Worm (Caenorhabditis elegans) whole organism, L4/young adult: ENCODE results near the gene Y82E9BL.18.

Experiments used
- W03F9.2 ChIP-seq: fragments of 150-350 bp; optimal IDR thresholded peaks from 2 replicates; lab custom pipeline; 2014; ENCODE audit warnings: missing biosample characterization, missing genetic modification characterization
- dao-5 ChIP-seq: sonication (generic microtip); optimal IDR thresholded peaks from 2 replicates; lab custom pipeline; 2016; ENCODE audit warnings: missing genotype, missing genetic modification characterization, moderate library complexity, missing compliant biosample characterization
- him-1 ChIP-seq: sonication (generic microtip); optimal IDR thresholded peaks from 2 replicates; lab custom pipeline; 2016; ENCODE audit warnings: missing genotype, missing genetic modification reagents, missing genetic modification characterization, missing compliant biosample characterization

Y82E9BL.18 gene

DNA sequence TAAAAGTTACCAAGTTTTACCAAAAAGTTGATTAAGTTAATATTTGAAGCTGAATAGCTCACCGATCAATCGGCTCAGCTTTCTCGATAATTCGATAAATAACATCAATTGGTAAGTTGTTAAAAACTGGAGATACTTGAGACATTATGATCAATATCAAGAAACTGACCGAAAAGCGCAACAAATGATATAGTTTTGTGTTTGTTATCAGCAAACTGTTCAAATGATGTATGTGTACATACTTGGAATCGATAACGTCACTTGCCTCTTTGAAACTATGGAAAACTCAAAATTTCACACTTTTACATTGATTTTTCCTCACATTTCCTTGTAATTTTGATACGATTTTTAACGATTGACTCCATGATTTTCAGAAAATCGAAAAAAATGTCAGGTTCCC, 11.6 kb upstream of the Y82E9BL.18 start, which contains the start of the genes fbxa-80 and fbxa-19:
fbxa-80 (minus strand) TSS at position 173 of the 400 bp plus-strand sequence.
fbxa-19 (plus strand) TSS at position 364 of the 400 bp plus-strand sequence.
- TF ChIP-seq W03F9.2 (tag; lab: Kevin White, UChicago): no peak
- no peak for TF ChIP-seq dao-5 (tag; lab: Kevin White, UChicago)
- no peak for TF ChIP-seq him-1 (tag; lab: Kevin White, UChicago)

DNA sequence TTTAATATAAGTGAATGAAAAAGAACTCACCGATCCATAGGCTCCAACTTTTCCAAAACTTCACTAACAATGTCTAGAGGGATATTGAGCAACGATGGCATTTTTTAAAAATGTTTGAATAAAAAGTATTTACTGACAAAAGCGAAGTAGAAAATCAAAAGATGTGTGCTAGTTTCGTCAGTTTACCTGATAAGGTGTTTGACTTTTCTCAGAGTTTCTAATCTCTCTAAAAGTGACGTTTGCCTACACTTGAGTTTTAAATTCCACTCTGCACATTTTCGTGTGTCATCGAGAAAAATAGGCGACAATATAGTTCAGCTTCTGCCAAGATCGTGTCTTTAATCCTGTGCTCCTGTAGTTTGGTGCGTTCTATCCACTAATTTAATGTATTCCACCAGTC, 5.0 kb upstream of the Y82E9BL.18 start, which contains the start of gene fbxa-15:
fbxa-15 (minus strand) TSS at position 101 of the 400 bp plus-strand sequence.
- TF ChIP-seq W03F9.2 (tag; lab: Kevin White, UChicago) (no peak), him-1 (tag; lab: Kevin White, UChicago) (no peak), dao-5 (tag; lab: Kevin White, UChicago) (no peak)

DNA sequence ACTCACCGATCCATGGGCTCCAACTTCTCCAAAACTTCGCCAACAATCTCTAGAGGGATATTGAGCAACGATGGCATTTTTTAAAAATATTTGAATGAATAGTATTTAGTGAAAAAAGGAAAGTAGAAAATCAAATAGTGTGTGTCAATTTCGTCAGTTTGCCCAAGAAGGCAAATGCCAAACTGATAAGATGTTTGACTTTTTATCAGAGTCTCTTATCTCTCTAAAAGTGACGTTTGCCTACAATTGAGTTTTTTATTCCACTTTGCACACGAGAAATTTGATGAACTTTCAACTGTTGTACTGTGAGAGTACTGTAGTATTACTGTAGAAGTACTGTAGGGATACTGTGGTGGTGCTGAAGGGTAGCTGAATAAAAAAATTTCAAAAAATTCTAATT, 3.0 kb upstream of the Y82E9BL.18 start:
- TF ChIP-seq him-1 (tag; lab: Kevin White, UChicago): no peak

DNA sequence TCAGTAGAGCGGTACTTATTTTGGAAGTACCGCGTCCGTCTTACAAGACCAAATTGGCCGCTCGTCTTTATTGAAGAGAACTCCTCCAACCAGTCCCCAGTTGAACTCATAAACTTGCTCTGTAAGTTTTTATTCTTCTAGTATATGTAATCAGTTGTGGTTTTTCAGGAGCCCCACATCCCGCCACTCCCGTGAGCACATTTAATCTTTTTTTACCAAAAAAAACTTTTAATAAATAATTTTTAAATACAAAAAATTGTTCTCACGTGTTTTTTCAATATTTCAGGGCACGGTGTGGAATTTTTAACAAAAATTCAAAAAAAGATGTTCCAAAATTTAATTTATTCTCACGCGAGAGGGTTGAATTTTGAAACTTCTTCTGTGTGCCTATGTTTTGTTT, 2.1 kb upstream of the Y82E9BL.18 start, which contains the start of gene fbxa-14:
fbxa-14 (minus strand) TSS at position 101 of the 400 bp plus-strand sequence.
- TF ChIP-seq W03F9.2 (tag; lab: Kevin White, UChicago) (no peak), him-1 (tag; lab: Kevin White, UChicago) (no peak), dao-5 (tag; lab: Kevin White, UChicago) (no peak)

DNA sequence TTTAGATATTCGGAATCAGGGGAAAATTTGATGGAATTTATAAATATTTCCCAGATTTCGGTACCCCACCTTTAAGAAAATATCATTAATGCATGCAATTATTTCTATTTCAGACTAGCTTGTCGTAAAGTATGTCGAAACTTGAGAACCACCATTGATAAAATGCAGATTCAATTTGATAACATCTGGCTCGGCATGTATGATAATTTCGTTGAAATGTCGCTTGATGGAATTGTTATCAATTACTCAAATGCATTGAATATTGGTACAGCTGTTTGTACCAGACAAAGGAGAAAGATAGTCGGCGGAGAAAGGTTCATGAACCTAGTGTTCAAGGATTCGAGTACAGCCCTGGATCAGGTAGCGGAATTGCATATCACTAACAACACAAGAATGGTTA, 5.3 kb downstream of the Y82E9BL.18 start, which contains the start of gene Y82E9BL.19:
Y82E9BL.19 (plus strand) TSS at position 123 of the 400 bp plus-strand sequence.
- TF ChIP-seq W03F9.2 (tag; lab: Kevin White, UChicago) (no peak), him-1 (tag; lab: Kevin White, UChicago) (no peak), dao-5 (tag; lab: Kevin White, UChicago) (no peak)

DNA sequence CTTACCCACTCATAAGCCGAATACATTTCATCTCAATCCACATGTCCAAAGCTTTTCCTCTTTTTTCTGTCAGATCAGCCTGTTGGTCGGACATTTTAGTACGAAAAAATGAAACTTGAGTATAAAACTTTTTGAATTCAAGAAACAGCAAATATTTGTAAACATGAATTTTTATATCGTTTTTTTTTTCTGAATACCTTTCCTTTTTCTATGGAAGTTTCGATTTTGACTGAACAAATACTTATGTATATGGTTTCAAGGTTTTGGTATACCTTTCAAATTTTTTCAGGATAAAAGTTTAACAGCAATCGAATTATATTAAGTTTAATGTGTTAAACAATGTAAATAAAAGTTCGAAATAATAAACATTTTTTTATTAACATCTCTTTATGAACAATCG, 13.7 kb downstream of the Y82E9BL.18 start, which contains the start of gene fbxa-5:
fbxa-5 (minus strand) TSS at position 101 of the 400 bp plus-strand sequence.
- no peak for TF ChIP-seq W03F9.2 (tag; lab: Kevin White, UChicago)
- no peak for TF ChIP-seq dao-5 (tag; lab: Kevin White, UChicago)
- no peak for TF ChIP-seq him-1 (tag; lab: Kevin White, UChicago)

DNA sequence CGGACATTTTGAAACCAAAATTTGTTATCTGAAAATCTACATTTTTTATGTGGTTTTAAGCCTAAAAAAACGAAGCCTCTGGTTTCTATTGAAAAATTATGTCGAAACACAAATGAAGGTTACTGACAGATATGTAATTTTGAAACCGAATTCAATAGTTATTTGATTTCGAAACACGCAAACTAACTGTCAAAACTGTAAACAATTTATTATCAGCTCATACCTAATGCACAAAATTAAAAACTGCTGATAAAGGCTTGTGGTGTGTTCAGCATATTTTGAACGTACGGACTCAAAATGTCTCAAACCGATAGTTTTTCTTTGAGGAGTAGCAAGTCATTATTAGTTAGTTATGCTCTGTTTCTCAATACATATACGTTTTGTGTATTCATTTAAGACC, 15.9 kb downstream of the Y82E9BL.18 start, which contains the start of gene fbxa-26:
fbxa-26 (minus strand) TSS at position 35 of the 400 bp plus-strand sequence.
- TF ChIP-seq W03F9.2 (tag; lab: Kevin White, UChicago): no peak
- TF ChIP-seq dao-5 (tag; lab: Kevin White, UChicago): no peak
- TF ChIP-seq him-1 (tag; lab: Kevin White, UChicago): no peak

DNA sequence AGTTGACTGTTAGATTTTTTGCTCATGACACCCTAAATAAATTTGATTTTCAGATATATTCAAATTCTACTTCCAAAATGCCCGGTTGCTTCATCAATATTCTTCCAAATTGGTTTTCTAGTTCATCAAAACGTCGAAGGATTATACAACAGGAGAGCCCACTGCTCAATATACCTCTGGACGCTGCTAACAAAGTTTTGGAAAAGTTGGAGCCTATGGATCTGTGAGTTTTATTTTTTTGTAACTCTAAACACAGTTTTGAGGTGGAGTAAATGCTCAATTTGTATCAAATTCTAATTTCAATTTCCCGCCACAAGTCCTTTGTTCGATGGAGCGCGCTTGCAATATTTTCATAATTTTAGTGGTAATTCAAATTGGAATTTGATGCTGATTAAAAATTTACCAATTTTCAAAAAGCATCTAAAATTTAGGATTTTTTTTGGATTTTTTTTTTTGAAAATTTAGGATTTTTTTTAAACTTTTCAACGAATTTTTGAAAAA, 16.4 kb downstream of the Y82E9BL.18 start, which contains the start of gene fbxa-27:
fbxa-27 (plus strand) TSS at position 51 of the 501 bp plus-strand sequence.
- TF ChIP-seq dao-5 (tag; lab: Kevin White, UChicago) (no peak), him-1 (tag; lab: Kevin White, UChicago) (no peak), W03F9.2 (tag; lab: Kevin White, UChicago) (no peak)

DNA sequence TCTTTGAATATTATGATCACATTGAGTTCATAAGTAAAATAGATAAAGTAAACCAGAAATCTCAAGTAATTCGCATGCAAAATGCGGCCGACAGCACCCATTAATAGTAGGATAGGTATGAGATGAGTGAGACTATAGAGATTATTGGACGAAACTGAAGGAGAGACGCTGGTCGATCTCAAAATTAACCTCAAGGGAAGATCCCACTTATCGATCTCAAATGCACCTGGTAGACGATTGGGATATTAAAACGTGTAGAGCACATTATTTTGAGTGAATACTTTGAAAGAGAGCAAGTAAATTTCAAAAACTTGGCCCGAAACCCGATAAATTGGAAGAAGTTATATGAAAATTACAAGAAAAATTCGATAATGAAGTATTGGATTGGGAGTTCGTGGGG, 19.1 kb downstream of the Y82E9BL.18 start, which contains the start of gene Y82E9BL.6:
Y82E9BL.6 (minus strand) TSS at position 101 of the 400 bp plus-strand sequence.
- TF ChIP-seq W03F9.2 (tag; lab: Kevin White, UChicago) (no peak), him-1 (tag; lab: Kevin White, UChicago) (no peak), dao-5 (tag; lab: Kevin White, UChicago) (no peak)

DNA sequence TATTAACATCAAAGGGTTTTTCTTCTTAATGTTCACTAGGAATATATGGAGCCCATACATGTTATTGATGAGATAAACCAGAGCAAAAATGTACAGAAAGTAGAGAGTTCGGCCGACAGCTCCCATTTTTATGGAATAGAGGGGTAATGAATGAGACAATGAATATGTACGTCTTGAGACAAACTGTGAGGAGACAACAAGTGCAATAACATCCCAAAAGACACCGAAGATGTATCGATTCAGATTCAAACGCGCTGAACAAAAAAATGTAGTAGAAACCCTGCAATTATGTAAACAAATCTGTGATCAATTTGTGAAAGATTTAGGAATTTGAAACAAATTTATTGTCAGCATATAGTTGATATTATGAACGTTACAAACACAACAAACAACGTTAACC, 20.4 kb downstream of the Y82E9BL.18 start:
- no peak for TF ChIP-seq dao-5 (tag; lab: Kevin White, UChicago)
- TF ChIP-seq him-1 (tag; lab: Kevin White, UChicago): no peak
- no peak for TF ChIP-seq W03F9.2 (tag; lab: Kevin White, UChicago)

DNA sequence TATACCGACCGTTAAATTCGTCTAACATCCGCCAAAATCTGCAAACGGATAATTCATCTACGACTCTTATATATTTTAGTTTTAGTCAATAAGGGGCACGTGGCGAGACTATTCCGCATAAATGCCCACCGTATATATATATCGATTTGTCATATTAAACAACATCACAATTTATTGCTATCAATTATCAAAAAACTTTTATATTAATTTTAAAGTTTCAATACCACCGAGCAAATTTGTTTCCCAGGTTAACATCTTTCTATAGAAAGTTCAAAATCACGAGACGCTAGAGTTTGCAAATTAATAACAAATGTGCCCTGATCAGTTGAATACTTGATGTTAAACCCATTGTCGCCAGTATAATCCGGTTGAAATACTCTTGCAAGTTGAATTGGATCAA, 20.9 kb downstream of the Y82E9BL.18 start, which contains the start of gene Y82E9BL.5:
Y82E9BL.5 (minus strand) TSS at position 101 of the 400 bp plus-strand sequence.
- no peak for TF ChIP-seq dao-5 (tag; lab: Kevin White, UChicago)
- no peak for TF ChIP-seq him-1 (tag; lab: Kevin White, UChicago)
- no peak for TF ChIP-seq W03F9.2 (tag; lab: Kevin White, UChicago)

DNA sequence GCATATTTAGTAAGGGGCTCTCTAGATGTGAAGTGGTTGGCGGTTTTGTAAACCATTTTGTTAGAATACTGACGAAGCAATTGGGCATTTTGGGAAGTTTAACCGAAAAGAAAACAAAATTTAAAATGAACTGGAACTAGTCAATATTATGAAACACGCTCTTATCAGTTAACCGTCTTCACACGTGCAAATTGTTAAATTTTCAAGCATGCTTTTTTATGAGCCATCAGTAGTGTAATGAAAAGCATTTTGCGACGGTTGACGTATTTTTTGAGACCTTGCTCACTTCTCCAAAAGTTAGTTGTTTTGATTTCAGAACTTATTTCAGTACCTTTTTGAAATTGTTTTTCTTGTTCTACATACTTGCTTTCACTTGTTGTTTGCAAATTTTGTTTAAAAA, 22.7 kb downstream of the Y82E9BL.18 start, which contains the start of gene fbxa-25:
fbxa-25 (minus strand) TSS at position 138 of the 400 bp plus-strand sequence.
- TF ChIP-seq him-1 (tag; lab: Kevin White, UChicago) (no peak), W03F9.2 (tag; lab: Kevin White, UChicago) (no peak), dao-5 (tag; lab: Kevin White, UChicago) (no peak)

DNA sequence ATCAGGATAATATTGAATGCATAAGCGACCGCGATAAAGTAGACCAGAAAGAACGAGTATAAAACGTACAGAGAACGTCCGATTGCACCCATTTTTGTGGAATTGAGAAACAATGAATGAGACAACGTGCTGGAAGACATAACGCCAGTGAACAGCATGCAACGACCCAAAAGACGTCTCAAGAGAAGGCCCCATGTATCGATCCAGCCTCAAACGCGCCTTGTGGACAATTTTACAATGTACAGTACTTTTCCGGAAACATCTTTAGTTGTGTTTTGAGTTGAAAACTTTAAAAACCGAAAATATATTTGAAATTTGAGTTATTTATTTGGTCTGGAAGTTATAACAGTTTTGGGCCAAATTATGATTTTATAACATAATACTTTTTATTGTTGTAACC, 24.2 kb downstream of the Y82E9BL.18 start, which contains the start of gene Y82E9BL.3:
Y82E9BL.3 (minus strand) TSS at position 101 of the 400 bp plus-strand sequence.
- TF ChIP-seq him-1 (tag; lab: Kevin White, UChicago) (no peak), dao-5 (tag; lab: Kevin White, UChicago) (no peak), W03F9.2 (tag; lab: Kevin White, UChicago) (no peak)
